Fruit fly (Drosophila melanogaster): Measurements from ENCODE around the gene CG15468.

Gene CG15468

DNA sequence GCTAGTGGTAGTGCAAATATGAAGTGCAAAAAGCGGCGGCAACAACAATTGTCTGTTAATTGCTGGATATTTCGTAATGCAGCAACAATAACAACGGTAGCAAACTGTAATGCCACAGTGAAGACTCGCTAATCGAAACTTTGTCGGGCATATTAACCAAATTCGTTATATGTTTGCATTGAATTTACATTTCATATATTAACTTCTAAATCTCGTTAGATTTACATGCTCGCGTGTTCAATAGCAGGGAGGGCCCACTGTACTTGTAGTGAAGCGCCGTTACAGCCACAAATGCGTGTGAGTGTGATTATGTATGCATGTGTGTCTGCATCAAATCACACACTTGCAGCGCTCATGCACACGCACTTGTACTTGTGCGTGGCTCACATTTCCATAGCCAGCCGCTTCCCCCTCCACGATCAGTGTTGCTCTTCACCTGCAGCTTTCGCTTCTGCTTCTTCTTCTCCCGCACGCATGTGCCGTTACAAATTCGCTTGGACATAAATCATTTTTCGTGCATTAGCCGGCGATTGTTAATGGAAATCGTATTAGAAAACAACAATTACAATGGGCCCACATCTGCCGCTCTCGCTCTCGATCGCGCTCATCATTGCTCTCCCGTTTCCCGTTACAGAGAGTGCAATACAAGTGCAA lies 21.0 kb downstream of the CG15468 start (continued):
- TF ChIP-seq CG7963 (GFP tag; IDR thresholded peaks at IDR 0.05; ENCODE audit: partially characterized antibody) (no peak), Antp (GFP tag; optimal IDR thresholded peaks at IDR 0.05) (peak; percentile 95), run (tag; optimal IDR thresholded peaks at IDR 0.05) (peak; percentile 82), sens-2 (GFP tag; IDR thresholded peaks at IDR 0.05) (peak; percentile 98), Opbp (GFP tag; IDR thresholded peaks at IDR 0.05; ENCODE audit: partially characterized antibody) (peak; percentile 28; the same call in 1 of the 3 replicates), gt (GFP tag; IDR thresholded peaks at IDR 0.05) (peak; percentile 95), Adf1 (GFP tag; IDR thresholded peaks at IDR 0.05) (no peak; the same call in 1 of the 2 replicates), hbn (GFP tag; IDR thresholded peaks at IDR 0.05; ENCODE audit: partially characterized antibody) (no peak), CG17802 (tag; optimal IDR thresholded peaks at IDR 0.05) (peak; percentile 87), cwo (GFP tag; optimal IDR thresholded peaks at IDR 0.05) (peak; percentile 77), CG15073 (GFP tag; optimal IDR thresholded peaks at IDR 0.05) (peak; percentile 74), p53 (GFP tag; optimal IDR thresholded peaks at IDR 0.05) (peak; percentile 80), CG2129 (GFP tag; IDR thresholded peaks at IDR 0.05; ENCODE audit: partially characterized antibody) (no peak), ash1 (GFP tag; optimal IDR thresholded peaks at IDR 0.05) (peak; percentile 30), Hsf (GFP tag; optimal IDR thresholded peaks at IDR 0.05) (peak; percentile 95), CG10654 (GFP tag; optimal IDR thresholded peaks at IDR 0.05) (peak; percentile 93), bbx (GFP tag; IDR thresholded peaks at IDR 0.05; ENCODE audit: partially characterized antibody) (no peak), peb (GFP tag; IDR thresholded peaks at IDR 0.05) (peak; percentile 95), CG9876 (GFP tag; optimal IDR thresholded peaks at IDR 0.05) (peak; percentile 85), CG1233 (GFP tag; optimal IDR thresholded peaks at IDR 0.05) (peak; percentile 95), dmrt11E (tag; optimal IDR thresholded peaks at IDR 0.05) (peak; percentile 96), Nf-YC (tag; optimal IDR thresholded peaks at IDR 0.05) (peak; percentile 77), Hr3 (GFP tag; optimal IDR thresholded peaks at IDR 0.05) (peak; percentile 95), CG4820 (GFP tag; optimal IDR thresholded peaks at IDR 0.05) (peak; percentile 95), Tbp (GFP tag; optimal IDR thresholded peaks at IDR 0.05) (no peak), tup (GFP tag; optimal IDR thresholded peaks at IDR 0.05) (peak; percentile 87), CG4424 (GFP tag; optimal IDR thresholded peaks at IDR 0.05) (peak; percentile 96), Oli (tag; optimal IDR thresholded peaks at IDR 0.05) (peak; percentile 96), HLH3B (GFP tag; IDR thresholded peaks at IDR 0.05) (peak; percentile 97), D19B (GFP tag; optimal IDR thresholded peaks at IDR 0.05) (peak; percentile 64), bab2 (GFP tag; optimal IDR thresholded peaks at IDR 0.05) (peak; percentile 94), bcd (GFP tag; optimal IDR thresholded peaks at IDR 0.05) (peak; percentile 93), CG18476 (GFP tag; optimal IDR thresholded peaks at IDR 0.05) (peak; percentile 91), CG3163 (GFP tag; optimal IDR thresholded peaks at IDR 0.05) (peak; percentile 78), ssp (GFP tag; IDR thresholded peaks at IDR 0.05) (peak; percentile 88), fd3F (GFP tag; optimal IDR thresholded peaks at IDR 0.05) (peak; percentile 84), CG31224 (GFP tag; IDR thresholded peaks at IDR 0.05) (peak; percentile 82), CG13296 (GFP tag; optimal IDR thresholded peaks at IDR 0.05) (peak; percentile 88), nerfin-2 (GFP tag; IDR thresholded peaks at IDR 0.05; ENCODE audit: partially characterized antibody) (no peak), Vsx1 (GFP tag; optimal IDR thresholded peaks at IDR 0.05) (peak; percentile 81), CG16815 (GFP tag; optimal IDR thresholded peaks at IDR 0.05) (peak; percentile 95), lilli (GFP tag; optimal IDR thresholded peaks at IDR 0.05) (peak; percentile 92), pros (GFP tag; optimal IDR thresholded peaks at IDR 0.05) (no peak), klu (GFP tag; IDR thresholded peaks at IDR 0.05) (peak; percentile 75), TFAM (GFP tag; optimal IDR thresholded peaks at IDR 0.05) (peak; percentile 84), sug (tag; optimal IDR thresholded peaks at IDR 0.05) (peak; percentile 84), CG2875 (GFP tag; optimal IDR thresholded peaks at IDR 0.05) (peak; percentile 95), E2f1 (GFP tag; IDR thresholded peaks at IDR 0.05) (peak; percentile 95), usp (GFP tag; optimal IDR thresholded peaks at IDR 0.05) (no peak), Ada2b (GFP tag; IDR thresholded peaks at IDR 0.05) (peak; percentile 96)

All from whole organism, embryonic.